Worm (Caenorhabditis elegans) whole organism, late embryonic: Measurements from ENCODE around the gene str-41.

Source experiments
- C08G9.2 ChIP-seq: sonication (generic microtip); optimal IDR thresholded peaks from 2 replicates; lab custom pipeline; 2016; ENCODE audit warnings: mild to moderate bottlenecking, missing genetic modification characterization, moderate library complexity, missing compliant biosample characterization
- K09A11.1 ChIP-seq: sonication (generic microtip); optimal IDR thresholded peaks from 2 replicates; lab custom pipeline; 2017; ENCODE audit warnings: antibody characterized with exemption, mild to moderate bottlenecking, missing genetic modification characterization, missing compliant biosample characterization; ENCODE audit not compliant: insufficient read depth
- ahr-1 ChIP-seq: sonication (generic microtip); optimal IDR thresholded peaks from 2 replicates; lab custom pipeline; 2016; ENCODE audit warnings: missing genetic modification characterization, missing compliant biosample characterization
- ama-1 ChIP-seq: fragments of 150-350 bp; optimal IDR thresholded peaks from 2 replicates; lab custom pipeline; 2014
- ceh-14 ChIP-seq: sonication (generic microtip); optimal IDR thresholded peaks from 2 replicates; lab custom pipeline; 2016; ENCODE audit warnings: missing genotype, missing genetic modification characterization, missing compliant biosample characterization
- ceh-22 ChIP-seq: sonication (generic microtip); optimal IDR thresholded peaks from 2 replicates; lab custom pipeline; 2017; ENCODE audit warnings: missing biosample characterization, missing genetic modification characterization
- ceh-31 ChIP-seq: sonication (generic microtip); optimal IDR thresholded peaks from 2 replicates; lab custom pipeline; 2016; ENCODE audit warnings: missing genetic modification characterization, missing compliant biosample characterization
- ceh-45 ChIP-seq: fragments of 200-800 bp; sonication (Bioruptor generic); IDR thresholded peaks from 2 replicates; pipeline ENCODE4 v1.3.6; 2022; ENCODE audit warnings: missing genetic modification reagents, missing genetic modification characterization, missing compliant biosample characterization
- ceh-48 ChIP-seq: sonication (generic microtip); optimal IDR thresholded peaks from 2 replicates; lab custom pipeline; 2016; ENCODE audit warnings: missing genetic modification characterization, inconsistent platforms, missing compliant biosample characterization
- dve-1 ChIP-seq: sonication (generic microtip); optimal IDR thresholded peaks from 2 replicates; lab custom pipeline; 2017; ENCODE audit warnings: antibody characterized with exemption, mild to moderate bottlenecking, missing genetic modification characterization, missing compliant biosample characterization
- elt-2 ChIP-seq: sonication (generic microtip); optimal IDR thresholded peaks from 2 replicates; lab custom pipeline; 2016; ENCODE audit warnings: missing genetic modification reagents, missing genetic modification characterization, missing compliant biosample characterization
- elt-4 ChIP-seq: sonication (generic microtip); optimal IDR thresholded peaks from 2 replicates; lab custom pipeline; 2016; ENCODE audit warnings: missing genetic modification characterization, missing compliant biosample characterization
- eyg-1 ChIP-seq: sonication (generic microtip); optimal IDR thresholded peaks from 2 replicates; lab custom pipeline; 2016; ENCODE audit warnings: missing genotype, missing genetic modification characterization, missing compliant biosample characterization
- fkh-10 ChIP-seq: fragments of 150-350 bp; optimal IDR thresholded peaks from 2 replicates; lab custom pipeline; 2014; ENCODE audit warnings: missing biosample characterization, missing genetic modification reagents, missing genetic modification characterization
- hlh-13 ChIP-seq: fragments of 200-800 bp; sonication (Bioruptor generic); optimal IDR thresholded peaks from 2 replicates; lab custom pipeline; 2018; ENCODE audit warnings: mild to moderate bottlenecking, missing genetic modification characterization, missing compliant biosample characterization
- hlh-30 ChIP-seq: sonication (generic microtip); optimal IDR thresholded peaks from 2 replicates; lab custom pipeline; 2017; ENCODE audit warnings: antibody characterized with exemption, missing genetic modification characterization, missing compliant biosample characterization; ENCODE audit not compliant: insufficient read depth
- lim-6 ChIP-seq: sonication (generic microtip); optimal IDR thresholded peaks from 2 replicates; lab custom pipeline; 2016; ENCODE audit warnings: missing genetic modification characterization, missing compliant biosample characterization
- lin-11 ChIP-seq: fragments of 200-800 bp; sonication (Bioruptor generic); optimal IDR thresholded peaks from 2 replicates; lab custom pipeline; 2018; ENCODE audit warnings: mild to moderate bottlenecking, missing genetic modification characterization, missing compliant biosample characterization
- nfya-1 ChIP-seq: sonication (generic microtip); optimal IDR thresholded peaks from 2 replicates; lab custom pipeline; 2017; ENCODE audit warnings: missing genetic modification characterization, mild to moderate bottlenecking, missing compliant biosample characterization, antibody characterized with exemption, moderate library complexity
- nhr-11 ChIP-seq: fragments of 150-350 bp; optimal IDR thresholded peaks from 2 replicates; lab custom pipeline; 2014; ENCODE audit warnings: missing biosample characterization, missing genetic modification characterization
- odd-2 ChIP-seq: sonication (generic microtip); optimal IDR thresholded peaks from 2 replicates; lab custom pipeline; 2017; ENCODE audit warnings: antibody characterized with exemption, mild to moderate bottlenecking, missing genetic modification characterization, missing compliant biosample characterization
- pha-2 ChIP-seq: sonication (generic microtip); optimal IDR thresholded peaks from 2 replicates; lab custom pipeline; 2017; ENCODE audit warnings: mild to moderate bottlenecking, missing genetic modification characterization, missing compliant biosample characterization
- pqm-1 ChIP-seq: sonication (generic microtip); optimal IDR thresholded peaks from 2 replicates; lab custom pipeline; 2016; ENCODE audit warnings: missing genetic modification characterization, missing compliant biosample characterization
- pros-1 ChIP-seq: fragments of 150-350 bp; optimal IDR thresholded peaks from 2 replicates; lab custom pipeline; 2014; ENCODE audit warnings: missing biosample characterization, missing genetic modification reagents, missing genetic modification characterization
- ref-2 ChIP-seq: sonication (generic microtip); optimal IDR thresholded peaks from 2 replicates; lab custom pipeline; 2016; ENCODE audit warnings: missing genetic modification characterization, missing compliant biosample characterization
- rnt-1 ChIP-seq: sonication (generic microtip); optimal IDR thresholded peaks from 2 replicates; lab custom pipeline; 2016; ENCODE audit warnings: missing genetic modification characterization, missing compliant biosample characterization
- sdc-2 ChIP-seq: sonication (generic microtip); optimal IDR thresholded peaks from 2 replicates; lab custom pipeline; 2016; ENCODE audit warnings: missing genotype, missing genetic modification characterization, missing compliant biosample characterization
- sox-2 ChIP-seq: fragments of 200-800 bp; sonication (Bioruptor generic); IDR thresholded peaks from 2 replicates; pipeline ENCODE4 v1.3.6; 2022; ENCODE audit warnings: missing genetic modification reagents, missing genetic modification characterization, missing compliant biosample characterization
- sox-4 ChIP-seq: sonication (generic microtip); optimal IDR thresholded peaks from 2 replicates; lab custom pipeline; 2017; ENCODE audit warnings: mild to moderate bottlenecking, missing genetic modification characterization, inconsistent platforms, missing compliant biosample characterization
- syd-9 ChIP-seq: sonication (generic microtip); optimal IDR thresholded peaks from 2 replicates; lab custom pipeline; 2016; ENCODE audit warnings: mild to moderate bottlenecking, missing genetic modification characterization, moderate library complexity, missing compliant biosample characterization
- tbx-7 ChIP-seq: sonication (generic microtip); optimal IDR thresholded peaks from 2 replicates; lab custom pipeline; 2016; ENCODE audit warnings: missing genotype, missing genetic modification characterization, missing compliant biosample characterization
- ttx-3 ChIP-seq: sonication (generic microtip); optimal IDR thresholded peaks from 2 replicates; lab custom pipeline; 2016; ENCODE audit warnings: missing genetic modification reagents, missing genetic modification characterization, missing compliant biosample characterization
- unc-3 ChIP-seq, 2 experiments: fragments of 200-800 bp in 1 of 2; sonication (Bioruptor generic) in 1 of 2; sonication (generic microtip) in 1 of 2; conservative IDR thresholded peaks in 1 of 2; optimal IDR thresholded peaks in 1 of 2; 2 replicates each; pipeline versions ENCODE4 v1.3.6 to Lab custom; 2016 to 2022; ENCODE audit warnings: missing compliant biosample characterization in 2 of 2, missing genetic modification characterization in 2 of 2, missing genetic modification reagents in 1 of 2
- unc-55 ChIP-seq: sonication (generic microtip); optimal IDR thresholded peaks from 2 replicates; lab custom pipeline; 2017; ENCODE audit warnings: missing biosample characterization, missing genetic modification reagents, missing genetic modification characterization
- unc-86 ChIP-seq: sonication (generic microtip); optimal IDR thresholded peaks from 2 replicates; lab custom pipeline; 2016; ENCODE audit warnings: missing genetic modification characterization, missing compliant biosample characterization

The str-41 gene

DNA sequence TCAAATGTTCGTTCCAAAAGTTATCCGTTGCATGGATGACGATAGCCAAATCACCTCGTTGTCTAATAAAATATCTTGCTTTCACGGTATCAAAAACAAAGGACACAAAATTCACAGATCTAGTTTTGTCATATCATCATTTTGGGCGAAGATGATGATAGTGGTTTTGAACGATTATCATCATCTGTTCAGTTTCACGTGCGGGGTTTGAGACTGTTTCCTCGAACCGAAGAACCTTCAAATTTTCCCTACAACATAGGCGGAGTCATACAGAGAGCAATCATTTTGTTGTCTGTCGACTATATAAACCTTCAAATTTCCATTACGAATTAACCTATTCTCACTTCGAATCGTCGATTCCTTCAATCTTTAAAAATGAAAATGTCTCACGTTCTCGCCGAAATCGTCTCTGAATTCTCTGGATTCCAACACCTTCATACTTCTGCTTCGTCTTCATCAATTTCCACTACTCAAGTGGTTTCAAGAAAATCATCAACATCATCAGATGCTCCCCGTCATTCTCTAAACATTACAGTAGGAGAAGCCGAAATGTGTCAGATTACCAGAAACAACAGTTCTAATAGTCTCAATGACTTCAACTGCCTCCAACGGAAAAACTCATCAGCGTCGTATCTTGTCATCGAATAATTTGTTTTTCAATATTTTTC, 1.4 kb downstream of the str-41 start, which contains the start of gene F18E3.11:
Gene F18E3.11 (plus strand): TSS at position 376 of the 668 bp plus-strand sequence.
- TF ChIP-seq ceh-22 (tag; lab: Kevin White, UChicago): no peak
- no peak for TF ChIP-seq sox-2 (GFP tag; lab: Robert Waterston, UW)
- TF ChIP-seq tbx-7 (tag; lab: Kevin White, UChicago): no peak
- no peak for TF ChIP-seq ceh-48 (tag; lab: Kevin White, UChicago)

DNA sequence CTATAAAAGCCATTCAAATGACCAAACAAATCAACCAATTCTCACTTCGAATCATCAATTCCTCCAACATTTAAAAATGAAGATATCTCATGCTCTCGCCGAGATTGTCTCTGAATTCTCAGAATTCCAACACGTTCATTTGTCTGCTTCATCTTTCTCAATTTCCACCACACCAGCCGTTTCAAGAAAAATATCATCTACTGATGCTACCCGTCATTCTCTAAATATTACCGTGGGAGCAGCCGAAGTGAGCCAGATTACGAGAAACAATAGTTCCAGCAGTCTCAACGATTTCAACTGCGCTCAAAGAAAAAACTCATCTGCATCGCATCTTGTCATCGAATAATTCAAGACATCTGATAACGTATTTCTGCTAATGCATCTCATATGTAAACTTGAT, 3.1 kb downstream of the str-41 start, which contains the start of gene F18E3.12:
Gene F18E3.12 (plus strand): TSS at position 77 of the 400 bp plus-strand sequence.
- no peak for TF ChIP-seq elt-4 (tag; lab: Kevin White, UChicago)
- TF ChIP-seq C08G9.2 (tag; lab: Kevin White, UChicago): no peak
- no peak for TF ChIP-seq unc-86 (tag; lab: Kevin White, UChicago)
- TF ChIP-seq lim-6 (tag; lab: Kevin White, UChicago): no peak
- TF ChIP-seq pha-2 (tag; lab: Kevin White, UChicago): no peak
- no peak for TF ChIP-seq ceh-22 (tag; lab: Kevin White, UChicago)
- no peak for TF ChIP-seq ttx-3 (tag; lab: Kevin White, UChicago)
- no peak for TF ChIP-seq hlh-30 (tag; lab: Kevin White, UChicago)
- TF ChIP-seq pros-1 (tag; lab: Kevin White, UChicago): no peak
- TF ChIP-seq ceh-48 (tag; lab: Kevin White, UChicago): no peak
- no peak for TF ChIP-seq unc-55 (GFP tag; lab: Kevin White, UChicago)
- no peak for TF ChIP-seq rnt-1 (tag; lab: Kevin White, UChicago)
- TF ChIP-seq K09A11.1: no peak
- no peak for TF ChIP-seq sox-4
- TF ChIP-seq elt-2: no peak
- no peak for TF ChIP-seq ceh-14
- no peak for TF ChIP-seq ahr-1
- no peak for TF ChIP-seq ref-2

DNA sequence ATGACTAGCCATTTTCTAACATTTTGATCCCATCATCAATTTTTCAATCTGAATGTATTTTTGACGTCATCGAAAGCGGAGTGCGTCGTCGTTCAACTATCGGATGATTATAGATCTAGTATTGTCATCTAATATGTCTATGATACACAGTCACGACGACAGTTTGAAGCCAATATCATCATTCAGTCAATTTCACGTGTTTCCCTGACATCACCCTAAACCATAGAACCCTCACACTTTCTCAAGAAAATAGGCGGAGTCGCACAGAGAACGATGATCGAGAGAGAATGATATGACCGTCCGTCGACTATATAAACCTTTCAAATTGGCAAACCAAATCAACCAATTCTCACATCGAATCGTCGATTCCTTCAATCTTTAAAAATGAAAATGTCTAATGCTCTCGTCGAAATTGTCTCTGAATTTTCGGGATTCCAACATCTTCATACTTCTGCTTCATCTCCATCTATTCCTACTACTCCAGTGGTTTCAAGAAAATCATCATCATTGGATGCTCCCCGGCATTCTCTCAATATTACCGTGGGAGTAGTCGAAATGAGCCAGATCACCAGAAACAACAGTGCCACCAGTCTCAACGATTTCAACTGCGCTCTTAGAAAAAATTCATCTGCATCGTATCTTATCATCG, 4.1 kb downstream of the str-41 start, which contains the start of gene F18E3.13:
Gene F18E3.13 (plus strand): TSS at position 385 of the 649 bp plus-strand sequence.
- TF ChIP-seq ahr-1 (no peak), dve-1 (tag; lab: Kevin White, UChicago) (no peak), odd-2 (no peak), elt-2 (no peak), ama-1 (lab: Kevin White, UChicago) (no peak), pqm-1 (tag; lab: Kevin White, UChicago) (no peak), unc-3 (GFP tag; conservative IDR thresholded peaks at IDR 0.05; lab: Robert Waterston, UW) (no peak), unc-3 (tag; optimal IDR thresholded peaks at IDR 0.05; lab: Kevin White, UChicago) (no peak), sox-2 (GFP tag; lab: Robert Waterston, UW) (no peak)

DNA sequence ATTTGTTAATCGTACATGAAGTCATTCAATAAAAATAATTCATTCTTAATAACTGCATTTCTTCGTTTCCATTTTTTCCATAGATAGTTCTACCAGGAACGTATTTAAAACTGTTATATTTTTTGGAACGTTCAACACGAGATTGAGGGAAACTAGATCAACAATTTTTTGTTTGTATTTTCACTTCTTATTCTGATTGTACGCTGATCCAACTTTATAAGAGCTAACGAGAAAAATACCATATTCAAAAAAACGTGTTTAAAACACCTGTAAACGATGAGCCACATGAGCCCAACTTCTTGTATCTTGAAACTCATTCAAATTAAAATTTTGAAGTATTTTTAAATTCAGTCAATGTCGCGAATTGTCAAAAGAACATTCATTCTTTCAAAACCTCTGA, 4.8 kb downstream of the str-41 start:
- no peak for TF ChIP-seq hlh-13
- no peak for TF ChIP-seq sdc-2
- no peak for TF ChIP-seq nfya-1 (tag; lab: Kevin White, UChicago)
- TF ChIP-seq C08G9.2 (tag; lab: Kevin White, UChicago): no peak
- no peak for TF ChIP-seq hlh-30 (tag; lab: Kevin White, UChicago)
- TF ChIP-seq dve-1 (tag; lab: Kevin White, UChicago): no peak
- no peak for TF ChIP-seq eyg-1 (tag; lab: Kevin White, UChicago)
- TF ChIP-seq ama-1 (lab: Kevin White, UChicago): no peak
- no peak for TF ChIP-seq lin-11
- no peak for TF ChIP-seq nhr-11 (tag; lab: Kevin White, UChicago)
- TF ChIP-seq ceh-31 (tag; lab: Kevin White, UChicago): no peak
- TF ChIP-seq unc-3 (GFP tag; conservative IDR thresholded peaks at IDR 0.05; lab: Robert Waterston, UW): no peak
- TF ChIP-seq unc-3 (tag; optimal IDR thresholded peaks at IDR 0.05; lab: Kevin White, UChicago): no peak
- no peak for TF ChIP-seq fkh-10 (GFP tag; lab: Kevin White, UChicago)
- TF ChIP-seq syd-9 (tag; lab: Kevin White, UChicago): no peak
- no peak for TF ChIP-seq ceh-45 (GFP tag; lab: Robert Waterston, UW)
- no peak for TF ChIP-seq ahr-1
- TF ChIP-seq, all 69 proteins: peak for 0
